Worm (Caenorhabditis elegans): ENCODE data around the gene srt-67.

- no peak for TF ChIP-seq fkh-10 (GFP tag; optimal IDR thresholded peaks at IDR 0.05)
- TF ChIP-seq skn-1 (tag; optimal IDR thresholded peaks at IDR 0.05): peak; percentile 23
- no peak for TF ChIP-seq snpc-4 (tag; optimal IDR thresholded peaks at IDR 0.05)
- TF ChIP-seq nhr-12 (tag; optimal IDR thresholded peaks at IDR 0.05): no peak
- no peak for TF ChIP-seq aly-2 (tag; optimal IDR thresholded peaks at IDR 0.05)
- TF ChIP-seq nhr-77 (tag; optimal IDR thresholded peaks at IDR 0.05): no peak
- peak; percentile 25 for TF ChIP-seq daf-12 (tag; optimal IDR thresholded peaks at IDR 0.05)
- TF ChIP-seq nhr-237 (tag; optimal IDR thresholded peaks at IDR 0.05): no peak
- no peak for TF ChIP-seq fos-1 (tag; optimal IDR thresholded peaks at IDR 0.05)
- TF ChIP-seq elt-3 (tag; optimal IDR thresholded peaks at IDR 0.05): peak in 1 of 3 experiments; percentile 10
- TF ChIP-seq lin-15B (tag; optimal IDR thresholded peaks at IDR 0.05): no peak
Measured at ce11 chrV:5271487-5271886, 14.2 kb upstream of the srt-67 start.
